Worm (Caenorhabditis elegans) whole organism, L4/young adult: ENCODE data around the gene Y113G7A.16.

Source experiments
- W03F9.2 ChIP-seq: fragments of 150-350 bp; optimal IDR thresholded peaks from 2 replicates; lab custom pipeline; 2014; ENCODE audit warnings: missing biosample characterization, missing genetic modification characterization
- dao-5 ChIP-seq: sonication (generic microtip); optimal IDR thresholded peaks from 2 replicates; lab custom pipeline; 2016; ENCODE audit warnings: missing genotype, missing genetic modification characterization, moderate library complexity, missing compliant biosample characterization

- no peak for TF ChIP-seq W03F9.2 (tag; lab: Kevin White, UChicago)
- TF ChIP-seq dao-5 (tag; lab: Kevin White, UChicago) = no peak
These were observed 37.6 kb upstream of the Y113G7A.16 start for ce11 chrV:19999789-20000188.
